Worm (Caenorhabditis elegans) whole organism, young adult: ENCODE data around the gene F31B12.3.

ENCODE experiments used
- B0019.2 ChIP-seq: fragments of 200-800 bp; sonication (Bioruptor generic); conservative IDR thresholded peaks from 2 replicates; pipeline ENCODE4 v1.3.6; 2022; ENCODE audit warnings: missing genetic modification reagents, missing genetic modification characterization, missing compliant biosample characterization
- B0336.3 ChIP-seq: fragments of 200-800 bp; sonication (Bioruptor generic); IDR thresholded peaks from 2 replicates; pipeline ENCODE4 v1.3.6; 2022; ENCODE audit warnings: missing genetic modification characterization, missing compliant biosample characterization
- C17E4.6 ChIP-seq: fragments of 200-800 bp; sonication (Bioruptor generic); IDR thresholded peaks from 2 replicates; pipeline ENCODE4 v1.3.6; 2022; ENCODE audit warnings: missing genetic modification reagents, missing genetic modification characterization, missing compliant biosample characterization
- F23B12.7 ChIP-seq: sonication (generic microtip); optimal IDR thresholded peaks from 2 replicates; lab custom pipeline; 2017; ENCODE audit warnings: missing genetic modification characterization, mild to moderate bottlenecking, missing compliant biosample characterization, antibody characterized with exemption, moderate library complexity; ENCODE audit not compliant: insufficient read depth
- F33H1.4 ChIP-seq: fragments of 200-800 bp; sonication (Bioruptor generic); IDR thresholded peaks from 2 replicates; pipeline ENCODE4 v1.3.6; 2022; ENCODE audit warnings: missing genetic modification reagents, missing genetic modification characterization, missing compliant biosample characterization
- F37B4.10 ChIP-seq: fragments of 200-800 bp; sonication (Bioruptor generic); IDR thresholded peaks from 2 replicates; pipeline ENCODE4 v1.3.6; 2022; ENCODE audit warnings: missing genetic modification characterization, missing compliant biosample characterization
- F57A8.1 ChIP-seq: fragments of 200-800 bp; sonication (Bioruptor generic); optimal IDR thresholded peaks from 2 replicates; lab custom pipeline; 2018; ENCODE audit warnings: mild to moderate bottlenecking, missing genetic modification characterization, moderate library complexity, missing compliant biosample characterization
- T26A5.8 ChIP-seq: sonication (generic microtip); optimal IDR thresholded peaks from 2 replicates; lab custom pipeline; 2016; ENCODE audit warnings: missing genetic modification characterization, missing compliant biosample characterization
- Y53F4B.3 ChIP-seq: fragments of 200-800 bp; sonication (Bioruptor generic); IDR thresholded peaks from 2 replicates; pipeline ENCODE4 v1.3.6; 2022; ENCODE audit warnings: missing genetic modification reagents, missing genetic modification characterization, missing compliant biosample characterization
- Y67H2A.10 ChIP-seq: fragments of 200-800 bp; sonication (Bioruptor generic); conservative IDR thresholded peaks from 2 replicates; pipeline ENCODE4 v1.3.6; 2022; ENCODE audit warnings: missing genetic modification reagents, missing genetic modification characterization, missing compliant biosample characterization
- ZK185.1 ChIP-seq: sonication (generic microtip); optimal IDR thresholded peaks from 2 replicates; lab custom pipeline; 2016; ENCODE audit warnings: mild to moderate bottlenecking, missing genetic modification characterization, missing compliant biosample characterization; ENCODE audit not compliant: poor library complexity, severe bottlenecking
- akir-1 ChIP-seq: fragments of 200-800 bp; sonication (Bioruptor generic); optimal IDR thresholded peaks from 2 replicates; lab custom pipeline; 2018; ENCODE audit warnings: mild to moderate bottlenecking, missing genetic modification characterization, moderate library complexity, missing compliant biosample characterization
- athp-1 ChIP-seq: sonication (generic microtip); optimal IDR thresholded peaks from 2 replicates; lab custom pipeline; 2017; ENCODE audit warnings: mild to moderate bottlenecking, missing genetic modification characterization, missing compliant biosample characterization
- attf-5 ChIP-seq: fragments of 200-800 bp; sonication (Bioruptor generic); optimal IDR thresholded peaks from 2 replicates; lab custom pipeline; 2018; ENCODE audit warnings: mild to moderate bottlenecking, missing genetic modification characterization, missing compliant biosample characterization
- cebp-1 ChIP-seq, 2 experiments: fragments of 200-800 bp in 1 of 2; sonication (Bioruptor generic) in 1 of 2; sonication (generic microtip) in 1 of 2; IDR thresholded peaks in 1 of 2; optimal IDR thresholded peaks in 1 of 2; 2 replicates each; pipeline versions ENCODE4 v1.3.6 to Lab custom; 2017 to 2022; ENCODE audit warnings: missing compliant biosample characterization in 2 of 2, missing genetic modification characterization in 2 of 2, mild to moderate bottlenecking in 1 of 2, missing genetic modification reagents in 1 of 2, moderate library complexity in 1 of 2
- cebp-2 ChIP-seq: fragments of 200-800 bp; sonication (Bioruptor generic); IDR thresholded peaks from 2 replicates; pipeline ENCODE4 v1.3.6; 2022; ENCODE audit warnings: missing genetic modification characterization, missing compliant biosample characterization
- ceh-91 ChIP-seq: fragments of 200-800 bp; sonication (Bioruptor generic); IDR thresholded peaks from 2 replicates; pipeline ENCODE4 v1.3.6; 2022; ENCODE audit warnings: missing genetic modification reagents, missing genetic modification characterization, missing compliant biosample characterization
- die-1 ChIP-seq: sonication (generic microtip); optimal IDR thresholded peaks from 2 replicates; lab custom pipeline; 2016; ENCODE audit warnings: missing genotype, mild to moderate bottlenecking, missing genetic modification characterization, missing compliant biosample characterization
- egl-18 ChIP-seq: fragments of 200-800 bp; sonication (Bioruptor generic); IDR thresholded peaks from 2 replicates; pipeline ENCODE4 v1.3.6; 2022; ENCODE audit warnings: missing genetic modification reagents, missing genetic modification characterization, missing compliant biosample characterization
- egrh-3 ChIP-seq: fragments of 200-800 bp; sonication (Bioruptor generic); IDR thresholded peaks from 2 replicates; pipeline ENCODE4 v1.3.6; 2022; ENCODE audit warnings: missing genetic modification reagents, missing genetic modification characterization, missing compliant biosample characterization
- hmg-1.2 ChIP-seq: fragments of 200-800 bp; sonication (Bioruptor generic); IDR thresholded peaks from 2 replicates; pipeline ENCODE4 v1.3.6; 2022; ENCODE audit warnings: missing genetic modification reagents, missing genetic modification characterization, missing compliant biosample characterization
- hsf-1 ChIP-seq: fragments of 200-800 bp; sonication (Bioruptor generic); IDR thresholded peaks from 2 replicates; pipeline ENCODE4 v1.3.6; 2022; ENCODE audit warnings: missing genetic modification reagents, missing genetic modification characterization, missing compliant biosample characterization
- lag-1 ChIP-seq: fragments of 200-800 bp; sonication (Bioruptor generic); IDR thresholded peaks from 2 replicates; pipeline ENCODE4 v1.3.6; 2022; ENCODE audit warnings: missing genetic modification reagents, missing genetic modification characterization, missing compliant biosample characterization
- let-607 ChIP-seq, 2 experiments: fragments of 200-800 bp in 1 of 2; sonication (Bioruptor generic) in 1 of 2; sonication (generic microtip) in 1 of 2; optimal IDR thresholded peaks; 2 replicates each; lab custom pipeline; 2016 to 2018; ENCODE audit warnings: mild to moderate bottlenecking in 2 of 2, missing compliant biosample characterization in 2 of 2, missing genetic modification characterization in 2 of 2, moderate library complexity in 2 of 2, missing genotype in 1 of 2
- lin-26 ChIP-seq: fragments of 200-800 bp; sonication (Bioruptor generic); IDR thresholded peaks from 2 replicates; pipeline ENCODE4 v1.3.6; 2022; ENCODE audit warnings: missing genetic modification reagents, missing genetic modification characterization, missing compliant biosample characterization
- lin-35 ChIP-seq, 3 experiments: fragments of 150-350 bp in 2 of 3; sonication (generic microtip) in 1 of 3; optimal IDR thresholded peaks; 2 replicates each; lab custom pipeline; 2014 to 2018; ENCODE audit warnings: missing biosample characterization in 3 of 3, missing genetic modification characterization in 3 of 3, missing genetic modification reagents in 3 of 3
- lin-40 ChIP-seq: sonication (generic microtip); optimal IDR thresholded peaks from 2 replicates; lab custom pipeline; 2016; ENCODE audit warnings: missing genetic modification characterization, mild to moderate bottlenecking, missing compliant biosample characterization, missing genotype, missing genetic modification reagents
- madf-8 ChIP-seq: fragments of 200-800 bp; sonication (Bioruptor generic); conservative IDR thresholded peaks from 2 replicates; pipeline ENCODE4 v1.3.6; 2022; ENCODE audit warnings: missing genetic modification reagents, missing genetic modification characterization, missing compliant biosample characterization
- nfyb-1 ChIP-seq: fragments of 200-800 bp; sonication (Bioruptor generic); IDR thresholded peaks from 2 replicates; pipeline ENCODE4 v1.3.6; 2022; ENCODE audit warnings: missing genetic modification reagents, missing genetic modification characterization, missing compliant biosample characterization
- nhr-179 ChIP-seq: sonication (generic microtip); optimal IDR thresholded peaks from 2 replicates; lab custom pipeline; 2016; ENCODE audit warnings: mild to moderate bottlenecking, missing genetic modification characterization, missing compliant biosample characterization
- nhr-80 ChIP-seq: sonication (generic microtip); optimal IDR thresholded peaks from 2 replicates; lab custom pipeline; 2016; ENCODE audit warnings: missing genetic modification characterization, missing compliant biosample characterization
- repo-1 ChIP-seq: sonication (generic microtip); optimal IDR thresholded peaks from 2 replicates; lab custom pipeline; 2017; ENCODE audit warnings: mild to moderate bottlenecking, missing genetic modification characterization, missing compliant biosample characterization
- rpc-1 ChIP-seq, 2 experiments: fragments of 150-350 bp in 1 of 2; sonication (generic microtip) in 1 of 2; optimal IDR thresholded peaks; 2 replicates each; lab custom pipeline; 2014 to 2018; ENCODE audit warnings: missing biosample characterization in 1 of 2, missing genetic modification characterization in 1 of 2, missing genetic modification reagents in 1 of 2, missing genotype in 1 of 2
- sea-2 ChIP-seq: fragments of 200-800 bp; sonication (Bioruptor generic); IDR thresholded peaks from 2 replicates; pipeline ENCODE4 v1.3.6; 2022; ENCODE audit warnings: missing genetic modification characterization, missing compliant biosample characterization
- snpc-1.3 ChIP-seq: sonication (generic microtip); optimal IDR thresholded peaks from 2 replicates; lab custom pipeline; 2017; ENCODE audit warnings: missing genetic modification characterization, mild to moderate bottlenecking, missing compliant biosample characterization, antibody characterized with exemption, moderate library complexity, missing genotype, missing genetic modification reagents; ENCODE audit not compliant: insufficient read depth
- snpc-3.4 ChIP-seq: sonication (generic microtip); optimal IDR thresholded peaks from 2 replicates; lab custom pipeline; 2017; ENCODE audit warnings: missing genetic modification characterization, mild to moderate bottlenecking, missing compliant biosample characterization, antibody characterized with exemption, moderate library complexity, missing genotype, missing genetic modification reagents
- tbp1 ChIP-seq: fragments of 200-800 bp; sonication (Bioruptor generic); optimal IDR thresholded peaks from 2 replicates; lab custom pipeline; 2018; ENCODE audit warnings: mild to moderate bottlenecking, missing genetic modification characterization, missing compliant biosample characterization
- tbx-9 ChIP-seq: sonication (generic microtip); optimal IDR thresholded peaks from 2 replicates; lab custom pipeline; 2016; ENCODE audit warnings: borderline replicate concordance, missing genetic modification characterization, inconsistent platforms, missing compliant biosample characterization
- unc-62 ChIP-seq: fragments of 150-350 bp; optimal IDR thresholded peaks from 2 replicates; lab custom pipeline; 2014; ENCODE audit warnings: missing biosample characterization, missing genetic modification reagents, missing genetic modification characterization
- zfh-2 ChIP-seq: fragments of 200-800 bp; sonication (Bioruptor generic); conservative IDR thresholded peaks from 2 replicates; pipeline ENCODE4 v1.3.6; 2022; ENCODE audit warnings: missing genetic modification reagents, missing genetic modification characterization, missing compliant biosample characterization
- zim-3 ChIP-seq: sonication (generic microtip); optimal IDR thresholded peaks from 2 replicates; lab custom pipeline; 2017; ENCODE audit warnings: mild to moderate bottlenecking, missing genetic modification characterization, moderate library complexity, missing compliant biosample characterization
- ztf-22 ChIP-seq: fragments of 200-800 bp; sonication (Bioruptor generic); optimal IDR thresholded peaks from 2 replicates; lab custom pipeline; 2018; ENCODE audit warnings: mild to moderate bottlenecking, missing genetic modification characterization, moderate library complexity, missing compliant biosample characterization

Gene F31B12.3

ce11 chrX:10787203-10787602, 33.2 kb downstream of the F31B12.3 start, which contains the start of gene ttr-14:
ttr-14 (plus strand) TSS chrX:10787503.
- no peak for TF ChIP-seq ztf-22 (GFP tag; lab: Kevin White, UChicago)
- no peak for TF ChIP-seq F33H1.4 (GFP tag; lab: Robert Waterston, UW)
- TF ChIP-seq madf-8 (GFP tag; lab: Robert Waterston, UW) = no peak
- TF ChIP-seq lag-1 (GFP tag; lab: Robert Waterston, UW) = no peak
- no peak for TF ChIP-seq zim-3 (tag; lab: Kevin White, UChicago)
- no peak for TF ChIP-seq Y67H2A.10 (GFP tag; lab: Robert Waterston, UW)
- no peak for TF ChIP-seq snpc-3.4
- no peak for TF ChIP-seq athp-1 (tag; lab: Kevin White, UChicago)
- TF ChIP-seq die-1 (tag; lab: Kevin White, UChicago) = no peak
- TF ChIP-seq Y53F4B.3 (GFP tag; lab: Robert Waterston, UW) = no peak
- no peak for TF ChIP-seq tbx-9 (tag; lab: Kevin White, UChicago)
- TF ChIP-seq cebp-2 (GFP tag; lab: Robert Waterston, UW) = no peak

ce11 chrX:10783822-10784221, 36.6 kb downstream of the F31B12.3 start, which contains the start of gene clc-4:
clc-4 (minus strand) TSS chrX:10783922.
- no peak for TF ChIP-seq hmg-1.2
- no peak for TF ChIP-seq zfh-2 (GFP tag; lab: Robert Waterston, UW)
- no peak for TF ChIP-seq snpc-1.3
- TF ChIP-seq snpc-3.4 = no peak

ce11 chrX:10780542-10781266, 39.7 kb downstream of the F31B12.3 start:
- peak; percentile 63 for TF ChIP-seq zfh-2 (GFP tag; lab: Robert Waterston, UW)
- TF ChIP-seq akir-1 (GFP tag; lab: Kevin White, UChicago) = no peak
- no peak for TF ChIP-seq egrh-3 (GFP tag; lab: Robert Waterston, UW)
- TF ChIP-seq ceh-91 (GFP tag; lab: Robert Waterston, UW) = no peak
- TF ChIP-seq tbx-9 (tag; lab: Kevin White, UChicago) = no peak
- no peak for TF ChIP-seq cebp-1 (GFP tag; IDR thresholded peaks at IDR 0.05; lab: Robert Waterston, UW)
- TF ChIP-seq cebp-1 (tag; optimal IDR thresholded peaks at IDR 0.05; lab: Kevin White, UChicago) = no peak
- no peak for TF ChIP-seq C17E4.6 (GFP tag; lab: Robert Waterston, UW)
- peak; percentile 9 for TF ChIP-seq repo-1 (tag; lab: Kevin White, UChicago)
- no peak for TF ChIP-seq let-607 (tag; optimal IDR thresholded peaks at IDR 0.05; lab: Kevin White, UChicago)
- no peak for TF ChIP-seq nfyb-1 (GFP tag; lab: Robert Waterston, UW)
- TF ChIP-seq F23B12.7 (tag; lab: Kevin White, UChicago) = no peak
- no peak for TF ChIP-seq B0019.2 (GFP tag; lab: Robert Waterston, UW)
- no peak for TF ChIP-seq attf-5 (GFP tag; lab: Kevin White, UChicago)
- no peak for TF ChIP-seq sea-2 (GFP tag; lab: Robert Waterston, UW)
- TF ChIP-seq F57A8.1 (GFP tag; lab: Kevin White, UChicago) = no peak
- TF ChIP-seq snpc-1.3 = no peak
- TF ChIP-seq lin-40 (tag; lab: Kevin White, UChicago) = no peak
- TF ChIP-seq hsf-1 (GFP tag; lab: Robert Waterston, UW) = no peak
- peak; percentile 19 for TF ChIP-seq ZK185.1 (tag; lab: Kevin White, UChicago)
- TF ChIP-seq rpc-1 (optimal IDR thresholded peaks at IDR 0.05; lab: Kevin White, UChicago) = no peak
- TF ChIP-seq rpc-1 (tag; optimal IDR thresholded peaks at IDR 0.05; lab: Kevin White, UChicago) = no peak
- TF ChIP-seq nhr-80 = peak; percentile 37
- 0 out of 2 replicates have a peak, but pooled peaks have one; percentile 66 for TF ChIP-seq F37B4.10 (GFP tag; lab: Robert Waterston, UW)
- TF ChIP-seq T26A5.8 (tag; lab: Kevin White, UChicago) = no peak
- TF ChIP-seq B0336.3 (GFP tag; lab: Robert Waterston, UW) = no peak
- TF ChIP-seq unc-62 (GFP tag; lab: Kevin White, UChicago) = no peak
- no peak for TF ChIP-seq tbp1 (GFP tag; lab: Kevin White, UChicago)
- peak; percentile 34; the same call in 1 of the 2 replicates for TF ChIP-seq lin-26 (GFP tag; lab: Robert Waterston, UW)
- TF ChIP-seq nhr-179 (tag; lab: Kevin White, UChicago) = no peak
- no peak for TF ChIP-seq egl-18 (GFP tag; lab: Robert Waterston, UW)
- TF ChIP-seq lin-35 (GFP tag; optimal IDR thresholded peaks at IDR 0.05; lab: Kevin White, UChicago) = no peak
- TF ChIP-seq athp-1 (tag; lab: Kevin White, UChicago) = no peak
